Fruit fly (Drosophila melanogaster) whole organism, prepupa: ENCODE results near the gene Coa8.

Source experiments
- Blimp-1 ChIP-seq: fragments of 200-800 bp; sonication (Bioruptor generic); optimal IDR thresholded peaks from 3 replicates; lab custom pipeline; 2017; ENCODE audit warnings: missing biosample characterization, missing genetic modification characterization, mild to moderate bottlenecking, moderate library complexity, missing genetic modification reagents
- CG10631 ChIP-seq: fragments of 200-800 bp; sonication (Bioruptor generic); optimal IDR thresholded peaks from 2 replicates; lab custom pipeline; 2016; ENCODE audit warnings: missing biosample characterization, missing genetic modification characterization
- CG10669 ChIP-seq: fragments of 200-800 bp; sonication (Bioruptor generic); optimal IDR thresholded peaks from 3 replicates; lab custom pipeline; 2018; ENCODE audit warnings: missing biosample characterization, mild to moderate bottlenecking, missing genetic modification characterization, moderate library complexity
- CG11294 ChIP-seq: fragments of 200-800 bp; sonication (Bioruptor generic); IDR thresholded peaks from 2 replicates; pipeline ENCODE4 v1.3.6; 2022; ENCODE audit warnings: missing biosample characterization, missing genetic modification characterization
- CG11762 ChIP-seq: fragments of 200-800 bp; sonication (Bioruptor generic); optimal IDR thresholded peaks from 3 replicates; lab custom pipeline; 2016; ENCODE audit warnings: missing biosample characterization, missing genetic modification characterization; ENCODE audit not compliant: insufficient read depth
- CG11902 ChIP-seq: fragments of 200-800 bp; sonication (Bioruptor generic); optimal IDR thresholded peaks from 3 replicates; lab custom pipeline; 2016; ENCODE audit warnings: missing biosample characterization, missing genetic modification characterization
- CG15336 ChIP-seq: fragments of 200-800 bp; sonication (Bioruptor generic); IDR thresholded peaks from 2 replicates; pipeline ENCODE4 v1.3.6; 2022; ENCODE audit warnings: missing biosample characterization, missing genetic modification characterization
- CG16779 ChIP-seq: fragments of 200-800 bp; sonication (Bioruptor generic); optimal IDR thresholded peaks from 3 replicates; lab custom pipeline; 2017; ENCODE audit warnings: missing biosample characterization, mild to moderate bottlenecking, missing genetic modification characterization
- CG3032 ChIP-seq: fragments of 200-800 bp; optimal IDR thresholded peaks from 2 replicates; lab custom pipeline; 2019; ENCODE audit warnings: missing biosample characterization, mild to moderate bottlenecking, missing genetic modification characterization, moderate library complexity
- CG32006 ChIP-seq: fragments of 200-800 bp; sonication (Bioruptor generic); optimal IDR thresholded peaks from 3 replicates; lab custom pipeline; 2017; ENCODE audit warnings: missing biosample characterization, mild to moderate bottlenecking, missing genetic modification characterization
- CG3919 ChIP-seq: fragments of 200-800 bp; sonication (Bioruptor generic); optimal IDR thresholded peaks from 3 replicates; lab custom pipeline; 2016; ENCODE audit warnings: missing biosample characterization, missing genetic modification characterization
- CG4318 ChIP-seq: fragments of 200-800 bp; sonication (Bioruptor generic); optimal IDR thresholded peaks from 3 replicates; lab custom pipeline; 2017; ENCODE audit warnings: missing biosample characterization, mild to moderate bottlenecking, missing genetic modification characterization
- CG6163 ChIP-seq: fragments of 200-800 bp; sonication (Bioruptor generic); IDR thresholded peaks from 3 replicates; pipeline ENCODE4 v1.3.6; 2022; ENCODE audit warnings: missing biosample characterization, missing genetic modification characterization
- CG6276 ChIP-seq: fragments of 200-800 bp; sonication (Bioruptor generic); optimal IDR thresholded peaks from 2 replicates; lab custom pipeline; 2017; ENCODE audit warnings: missing biosample characterization, mild to moderate bottlenecking, missing genetic modification characterization
- CG6854 ChIP-seq: fragments of 200-800 bp; sonication (Bioruptor generic); optimal IDR thresholded peaks from 2 replicates; lab custom pipeline; 2017; ENCODE audit warnings: missing biosample characterization, mild to moderate bottlenecking, missing genetic modification characterization
- CG7368 ChIP-seq: fragments of 200-800 bp; sonication (Bioruptor generic); optimal IDR thresholded peaks from 3 replicates; lab custom pipeline; 2016; ENCODE audit warnings: missing biosample characterization, missing genetic modification characterization
- CG8119 ChIP-seq: fragments of 200-800 bp; sonication (Bioruptor generic); IDR thresholded peaks from 3 replicates; pipeline ENCODE4 v1.3.6; 2022; ENCODE audit warnings: missing biosample characterization, missing genetic modification characterization
- CG8319 ChIP-seq: fragments of 200-800 bp; sonication (Bioruptor generic); optimal IDR thresholded peaks from 3 replicates; lab custom pipeline; 2016; ENCODE audit warnings: missing biosample characterization, missing genetic modification characterization
- CG8632 ChIP-seq: fragments of 200-800 bp; sonication (Bioruptor generic); optimal IDR thresholded peaks from 3 replicates; lab custom pipeline; 2016; ENCODE audit warnings: missing biosample characterization, missing genetic modification characterization
- CG9139 ChIP-seq: fragments of 200-800 bp; sonication (Bioruptor generic); optimal IDR thresholded peaks from 3 replicates; lab custom pipeline; 2017; ENCODE audit warnings: missing biosample characterization, mild to moderate bottlenecking, missing genetic modification characterization
- Eip75B ChIP-seq: fragments of 200-800 bp; sonication (Bioruptor generic); optimal IDR thresholded peaks from 3 replicates; lab custom pipeline; 2016; ENCODE audit warnings: missing biosample characterization, missing genetic modification characterization
- Eip93F ChIP-seq: fragments of 200-800 bp; sonication (Bioruptor generic); optimal IDR thresholded peaks from 2 replicates; lab custom pipeline; 2016; ENCODE audit warnings: missing biosample characterization, mild to moderate bottlenecking, missing genetic modification characterization
- Ets21C ChIP-seq: fragments of 200-800 bp; sonication (Bioruptor generic); optimal IDR thresholded peaks from 3 replicates; lab custom pipeline; 2016; ENCODE audit warnings: missing biosample characterization, missing genetic modification characterization
- Ets96B ChIP-seq: fragments of 200-800 bp; optimal IDR thresholded peaks from 2 replicates; lab custom pipeline; 2019; ENCODE audit warnings: missing biosample characterization, mild to moderate bottlenecking, missing genetic modification characterization, moderate library complexity
- Gug ChIP-seq: fragments of 200-800 bp; sonication (Bioruptor generic); IDR thresholded peaks from 2 replicates; pipeline ENCODE4 v1.3.6; 2022; ENCODE audit warnings: missing biosample characterization, missing genetic modification characterization
- Hr38 ChIP-seq: sonication (Bioruptor generic); optimal IDR thresholded peaks from 2 replicates; lab custom pipeline; 2016; ENCODE audit warnings: missing biosample characterization, missing genetic modification characterization
- Hr39 ChIP-seq: fragments of 200-800 bp; sonication (Bioruptor generic); optimal IDR thresholded peaks from 2 replicates; lab custom pipeline; 2016; ENCODE audit warnings: missing biosample characterization, missing genetic modification characterization
- Hr4 ChIP-seq: fragments of 200-800 bp; sonication (Bioruptor generic); optimal IDR thresholded peaks from 3 replicates; lab custom pipeline; 2016; ENCODE audit warnings: missing biosample characterization, missing genetic modification characterization
- Lpt ChIP-seq: fragments of 200-800 bp; sonication (Bioruptor generic); optimal IDR thresholded peaks from 3 replicates; lab custom pipeline; 2016; ENCODE audit warnings: missing biosample characterization, missing genetic modification characterization
- Met ChIP-seq: fragments of 200-800 bp; sonication (Bioruptor generic); optimal IDR thresholded peaks from 3 replicates; lab custom pipeline; 2016; ENCODE audit warnings: missing biosample characterization, missing genetic modification characterization
- OdsH ChIP-seq: fragments of 200-800 bp; sonication (Bioruptor generic); optimal IDR thresholded peaks from 3 replicates; lab custom pipeline; 2016; ENCODE audit warnings: missing biosample characterization, missing genetic modification characterization
- Smox ChIP-seq: fragments of 200-800 bp; sonication (Bioruptor generic); optimal IDR thresholded peaks from 3 replicates; lab custom pipeline; 2016; ENCODE audit warnings: missing biosample characterization, missing genetic modification characterization
- Sox102F ChIP-seq: fragments of 200-800 bp; sonication (Bioruptor generic); optimal IDR thresholded peaks from 2 replicates; lab custom pipeline; 2016; ENCODE audit warnings: missing biosample characterization, mild to moderate bottlenecking, missing genetic modification characterization
- Sox15 ChIP-seq: fragments of 200-800 bp; sonication (Bioruptor generic); optimal IDR thresholded peaks from 3 replicates; lab custom pipeline; 2016; ENCODE audit warnings: missing biosample characterization, missing genetic modification characterization
- acj6 ChIP-seq: fragments of 200-800 bp; sonication (Bioruptor generic); optimal IDR thresholded peaks from 3 replicates; lab custom pipeline; 2016; ENCODE audit warnings: missing biosample characterization, missing genetic modification characterization
- cyc ChIP-seq: fragments of 200-800 bp; sonication (Bioruptor generic); optimal IDR thresholded peaks from 3 replicates; lab custom pipeline; 2016; ENCODE audit warnings: missing biosample characterization, missing genetic modification characterization
- dac ChIP-seq: fragments of 200-800 bp; sonication (Bioruptor generic); optimal IDR thresholded peaks from 2 replicates; lab custom pipeline; 2017; ENCODE audit warnings: missing biosample characterization, mild to moderate bottlenecking, missing genetic modification characterization
- dsx ChIP-seq: fragments of 200-800 bp; optimal IDR thresholded peaks from 3 replicates; lab custom pipeline; 2019; ENCODE audit warnings: missing biosample characterization, mild to moderate bottlenecking, missing genetic modification characterization, moderate library complexity; ENCODE audit not compliant: poor library complexity, severe bottlenecking
- eg ChIP-seq: fragments of 200-800 bp; sonication (Bioruptor generic); IDR thresholded peaks from 3 replicates; pipeline ENCODE4 v1.3.6; 2022; ENCODE audit warnings: missing biosample characterization, missing genetic modification characterization
- esn ChIP-seq: fragments of 200-800 bp; sonication (Bioruptor generic); optimal IDR thresholded peaks from 2 replicates; lab custom pipeline; 2016; ENCODE audit warnings: missing biosample characterization, mild to moderate bottlenecking, missing genetic modification characterization, moderate library complexity
- fkh ChIP-seq: fragments of 200-800 bp; sonication (Bioruptor generic); optimal IDR thresholded peaks from 3 replicates; lab custom pipeline; 2017; ENCODE audit warnings: missing biosample characterization, mild to moderate bottlenecking, missing genetic modification characterization, moderate library complexity
- lz ChIP-seq: fragments of 200-800 bp; sonication (Bioruptor generic); optimal IDR thresholded peaks from 3 replicates; lab custom pipeline; 2016; ENCODE audit warnings: missing biosample characterization, missing genetic modification characterization
- net ChIP-seq: fragments of 200-800 bp; sonication (Bioruptor generic); optimal IDR thresholded peaks from 3 replicates; lab custom pipeline; 2016; ENCODE audit warnings: missing biosample characterization, missing genetic modification characterization
- pdm3 ChIP-seq: fragments of 200-800 bp; sonication (Bioruptor generic); optimal IDR thresholded peaks from 3 replicates; lab custom pipeline; 2016; ENCODE audit warnings: missing biosample characterization, missing genetic modification characterization
- salr ChIP-seq, 2 experiments: fragments of 200-800 bp; sonication (Bioruptor generic); optimal IDR thresholded peaks; 3 replicates each; lab custom pipeline; 2016 to 2018; ENCODE audit warnings: missing biosample characterization in 2 of 2, missing genetic modification characterization in 2 of 2, mild to moderate bottlenecking in 1 of 2
- spab ChIP-seq: fragments of 200-800 bp; sonication (Bioruptor generic); optimal IDR thresholded peaks from 2 replicates; lab custom pipeline; 2017; ENCODE audit warnings: missing biosample characterization, mild to moderate bottlenecking, missing genetic modification characterization, missing genetic modification reagents
- ss ChIP-seq, 2 experiments: fragments of 200-800 bp; sonication (Bioruptor generic); optimal IDR thresholded peaks; 2 replicates in 1 of 2; 3 replicates in 1 of 2; lab custom pipeline; 2017 to 2018; ENCODE audit warnings: mild to moderate bottlenecking in 2 of 2, missing biosample characterization in 2 of 2, missing genetic modification characterization in 2 of 2, moderate library complexity in 1 of 2
- svp ChIP-seq: fragments of 200-800 bp; sonication (Bioruptor generic); peaks from one replicate; lab custom pipeline; 2016; ENCODE audit warnings: missing biosample characterization, missing genetic modification characterization
- topi ChIP-seq: fragments of 200-800 bp; sonication (Bioruptor generic); optimal IDR thresholded peaks from 3 replicates; lab custom pipeline; 2016; ENCODE audit warnings: missing biosample characterization, missing genetic modification characterization
- vri ChIP-seq: fragments of 200-800 bp; sonication (Bioruptor generic); optimal IDR thresholded peaks from 3 replicates; lab custom pipeline; 2016; ENCODE audit warnings: missing biosample characterization, mild to moderate bottlenecking, missing genetic modification characterization

Coa8 gene

DNA sequence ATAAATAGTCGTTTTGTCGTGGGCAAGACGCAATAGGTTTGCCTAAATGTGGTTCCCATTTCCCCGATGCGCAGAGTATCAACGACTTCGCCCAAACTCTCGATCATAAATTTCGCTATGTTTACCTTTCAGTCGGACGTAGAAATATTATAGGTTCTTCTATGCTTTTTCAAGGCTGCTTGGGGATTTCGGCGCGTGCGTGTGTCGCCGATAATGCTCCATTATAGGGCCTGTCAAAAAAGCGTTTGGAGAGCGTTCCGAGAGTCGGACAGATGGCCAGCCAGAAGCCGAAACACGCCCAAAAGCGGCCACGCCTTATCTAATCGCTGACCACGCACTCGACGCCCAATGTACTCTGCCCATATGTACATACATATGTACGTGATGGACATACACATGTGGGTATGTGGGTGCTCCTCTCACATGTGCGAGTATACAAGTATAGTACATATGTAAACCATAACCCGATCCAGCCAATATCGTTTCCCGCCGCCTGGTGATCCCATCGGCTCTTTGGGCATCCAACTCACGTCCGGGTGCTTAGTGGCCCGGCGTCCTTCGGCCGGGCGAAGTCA is 31.4 kb upstream of the Coa8 start:
- TF ChIP-seq dac (GFP tag; lab: Kevin White, UChicago): no peak
- peak; percentile 31 for TF ChIP-seq fkh (GFP tag; lab: Kevin White, UChicago)
- TF ChIP-seq pdm3 (GFP tag; lab: Kevin White, UChicago): no peak

DNA sequence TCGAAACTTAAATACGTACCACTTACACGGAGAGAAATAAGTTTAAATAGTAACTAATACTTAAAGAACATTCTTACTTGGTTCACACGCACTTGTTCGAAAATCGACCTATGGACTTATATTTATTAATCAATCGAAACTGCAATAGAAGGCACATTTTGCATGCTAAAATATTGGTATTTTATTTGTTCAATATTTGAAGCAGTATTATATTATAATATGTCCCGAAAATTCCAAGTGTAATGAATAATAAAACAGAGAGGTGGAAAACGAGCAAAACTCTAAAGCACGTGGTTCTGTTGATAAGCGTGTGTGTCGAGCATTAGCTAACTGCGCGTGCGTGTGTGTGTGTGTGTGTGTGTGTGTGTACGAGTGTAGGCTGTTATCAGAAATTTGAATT is 30.2 kb upstream of the Coa8 start:
- TF ChIP-seq Eip93F (GFP tag; lab: Kevin White, UChicago) (no peak), eg (GFP tag; lab: Robert Waterston, UW) (no peak), Sox15 (no peak), topi (peak; percentile 11), salr (GFP tag; optimal IDR thresholded peaks at IDR 0.05; lab: Kevin White, UChicago) (no peak), CG11294 (GFP tag; lab: Robert Waterston, UW) (no peak), Sox102F (peak; percentile 21), CG32006 (peak; percentile 41), CG6276 (GFP tag; lab: Kevin White, UChicago) (no peak), CG9139 (GFP tag; lab: Kevin White, UChicago) (no peak), CG10631 (no peak), Hr38 (no peak), dsx (GFP tag; lab: Kevin White, UChicago) (no peak), Ets96B (no peak), CG11762 (GFP tag; lab: Kevin White, UChicago) (no peak), acj6 (peak; percentile 2), CG15336 (GFP tag; lab: Robert Waterston, UW) (0 out of 2 replicates have a peak, but pooled peaks have one; percentile 21), CG7368 (GFP tag; lab: Kevin White, UChicago) (no peak), CG8119 (no peak), Smox (peak; percentile 30), CG8319 (GFP tag; lab: Kevin White, UChicago) (no peak), vri (GFP tag; lab: Kevin White, UChicago) (peak; percentile 85), net (GFP tag; lab: Kevin White, UChicago) (peak; percentile 13), Eip75B (no peak), dac (GFP tag; lab: Kevin White, UChicago) (no peak), CG6163 (GFP tag; lab: Robert Waterston, UW) (no peak), spab (GFP tag; lab: Kevin White, UChicago) (no peak), pdm3 (GFP tag; lab: Kevin White, UChicago) (peak; percentile 14), Lpt (GFP tag; lab: Kevin White, UChicago) (no peak), Hr4 (peak; percentile 18), CG8632 (no peak), CG3919 (GFP tag; lab: Kevin White, UChicago) (no peak), lz (GFP tag; lab: Kevin White, UChicago) (peak; percentile 6), OdsH (GFP tag; lab: Kevin White, UChicago) (peak; percentile 18), svp (GFP tag; lab: Kevin White, UChicago) (peak; percentile 42), Blimp-1 (GFP tag; lab: Kevin White, UChicago) (no peak), CG6854 (GFP tag; lab: Kevin White, UChicago) (no peak), CG16779 (tag; lab: Kevin White, UChicago) (no peak), Gug (GFP tag; lab: Robert Waterston, UW) (no peak), Hr39 (GFP tag; lab: Kevin White, UChicago) (peak; percentile 27), cyc (GFP tag; lab: Kevin White, UChicago) (peak; percentile 7), esn (GFP tag; lab: Kevin White, UChicago) (peak; percentile 43), Met (GFP tag; lab: Kevin White, UChicago) (peak; percentile 42), CG11902 (no peak), CG4318 (GFP tag; lab: Kevin White, UChicago) (no peak), CG10669 (no peak), CG3032 (tag; lab: Kevin White, UChicago) (no peak), ss (GFP tag; optimal IDR thresholded peaks at IDR 0.05; lab: Kevin White, UChicago) (no peak), Ets21C (GFP tag; lab: Kevin White, UChicago) (peak; percentile 1)
